Worm (Caenorhabditis elegans) whole organism, young adult: Measurements from ENCODE around the gene F54D1.6.

Experiments
- Y53F4B.3 ChIP-seq: fragments of 200-800 bp; sonication (Bioruptor generic); IDR thresholded peaks from 2 replicates; pipeline ENCODE4 v1.3.6; 2022; ENCODE audit warnings: missing genetic modification reagents, missing genetic modification characterization, missing compliant biosample characterization
- bed-1 ChIP-seq: fragments of 200-800 bp; sonication (Bioruptor generic); IDR thresholded peaks from 2 replicates; pipeline ENCODE4 v1.3.6; 2022; ENCODE audit warnings: missing genetic modification reagents, missing genetic modification characterization, missing compliant biosample characterization
- ceh-27 ChIP-seq: fragments of 200-800 bp; sonication (Bioruptor generic); optimal IDR thresholded peaks from 2 replicates; lab custom pipeline; 2018; ENCODE audit warnings: mild to moderate bottlenecking, missing genetic modification characterization, moderate library complexity, missing compliant biosample characterization
- pha-4 ChIP-seq: fragments of 150-350 bp; sonication (generic microtip); optimal IDR thresholded peaks from 2 replicates; lab custom pipeline; 2014; ENCODE audit warnings: missing biosample characterization, missing genetic modification reagents, missing genetic modification characterization
- repo-1 ChIP-seq: sonication (generic microtip); optimal IDR thresholded peaks from 2 replicates; lab custom pipeline; 2017; ENCODE audit warnings: mild to moderate bottlenecking, missing genetic modification characterization, missing compliant biosample characterization
- snpc-4 ChIP-seq, 5 experiments: fragments of 150-350 bp in 1 of 5; sonication (generic microtip) in 4 of 5; optimal IDR thresholded peaks; 2 replicates each; lab custom pipeline; 2014 to 2018; ENCODE audit warnings: missing genetic modification characterization in 5 of 5, missing biosample characterization in 3 of 5, antibody characterized with exemption in 2 of 5, mild to moderate bottlenecking in 2 of 5, missing compliant biosample characterization in 2 of 5, missing genotype in 2 of 5, moderate library complexity in 2 of 5, missing genetic modification reagents in 1 of 5
- tbx-9 ChIP-seq: sonication (generic microtip); optimal IDR thresholded peaks from 2 replicates; lab custom pipeline; 2016; ENCODE audit warnings: borderline replicate concordance, missing genetic modification characterization, inconsistent platforms, missing compliant biosample characterization

DNA sequence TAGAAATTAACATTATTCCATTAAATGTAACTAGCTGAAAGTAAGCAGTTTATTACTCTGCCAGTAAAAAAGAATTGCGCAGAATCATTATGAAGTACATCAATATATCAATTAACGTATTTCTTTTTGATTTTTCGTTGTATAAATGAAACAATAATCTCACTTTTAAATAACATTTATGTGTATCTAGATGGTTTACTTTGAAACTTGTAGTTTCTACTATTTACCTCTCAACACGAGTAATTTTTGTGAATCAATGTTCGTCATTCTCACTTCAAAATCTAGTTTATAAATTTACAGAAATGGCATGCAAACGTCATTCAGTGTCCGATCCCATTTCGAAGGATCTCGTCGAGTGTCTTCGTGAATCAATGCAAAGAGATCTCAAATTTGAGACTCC is 29.5 kb downstream of the F54D1.6 start, which contains the start of gene gspd-1:
- TF ChIP-seq pha-4 (no peak), tbx-9 (no peak), ceh-27 (GFP tag; lab: Kevin White, UChicago) (no peak), snpc-4 (GFP tag; optimal IDR thresholded peaks at IDR 0.05; lab: Kevin White, UChicago) (no peak), snpc-4 (tag; optimal IDR thresholded peaks at IDR 0.05; lab: Kevin White, UChicago) (no peak), bed-1 (no peak), repo-1 (no peak), Y53F4B.3 (GFP tag; lab: Robert Waterston, UW) (no peak)
